Fruit fly (Drosophila melanogaster) Kc167 (cell line): Measurements from ENCODE around the gene CG6753.

ENCODE experiments used
- Sin3A ChIP-seq: fragments of >200 bp; optimal IDR thresholded peaks from 2 replicates; lab custom pipeline; 2018; ENCODE audit warnings: missing external identifiers
- h ChIP-seq: fragments of >200 bp; optimal IDR thresholded peaks from 3 replicates; lab custom pipeline; 2018; ENCODE audit warnings: missing external identifiers

- no peak for TF ChIP-seq Sin3A (lab: Kevin White, UChicago)
- TF ChIP-seq h (lab: Kevin White, UChicago) = no peak
Measured at dm6 chr3R:12662531-12662930, 20.2 kb upstream of the CG6753 start, which contains the start of gene CG14395.
